Fruit fly (Drosophila melanogaster): Measurements from ENCODE around the gene GatC.

DNA sequence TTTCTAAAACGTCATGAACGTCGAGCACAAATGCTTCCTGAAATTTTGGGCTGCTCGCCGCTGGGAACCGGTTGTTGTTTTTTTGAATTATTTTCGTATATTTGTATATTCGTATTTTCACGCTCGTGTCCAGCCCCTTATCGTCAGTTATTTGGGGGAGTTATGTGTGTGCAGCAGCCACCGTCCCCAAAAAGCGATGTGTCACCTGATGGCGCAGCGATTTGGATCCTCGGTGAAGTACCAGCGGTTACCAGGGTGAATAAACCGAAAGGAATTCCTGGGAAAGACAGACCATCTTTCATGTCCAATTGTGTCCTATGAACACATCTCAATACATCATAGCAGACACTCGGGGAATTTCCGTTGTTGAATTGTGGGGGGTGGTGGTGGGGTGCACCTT is 12.7 kb downstream of the GatC start:
- TF ChIP-seq dpn (GFP tag; optimal IDR thresholded peaks at IDR 0.05), result no peak
- no peak for TF ChIP-seq CG12155 (GFP tag; optimal IDR thresholded peaks at IDR 0.05)
- no peak for TF ChIP-seq CG34422 (GFP tag; IDR thresholded peaks at IDR 0.05)
- no peak for TF ChIP-seq CG11398 (GFP tag; optimal IDR thresholded peaks at IDR 0.05)
- no peak for TF ChIP-seq CG6272 (GFP tag; IDR thresholded peaks at IDR 0.05)
- TF ChIP-seq ap (GFP tag; IDR thresholded peaks at IDR 0.05), result no peak
- TF ChIP-seq Hsf (GFP tag; optimal IDR thresholded peaks at IDR 0.05), result no peak
- no peak for TF ChIP-seq CG7963 (GFP tag; IDR thresholded peaks at IDR 0.05; ENCODE audit: partially characterized antibody)
- TF ChIP-seq bbx (GFP tag; IDR thresholded peaks at IDR 0.05; ENCODE audit: partially characterized antibody), result no peak
- no peak for TF ChIP-seq CG17568 (GFP tag; optimal IDR thresholded peaks at IDR 0.05)
- no peak for TF ChIP-seq CG9215 (GFP tag; IDR thresholded peaks at IDR 0.05)
- no peak for TF ChIP-seq Bteb2 (GFP tag; optimal IDR thresholded peaks at IDR 0.05)
